Fruit fly (Drosophila melanogaster) whole organism, pupa: ENCODE measurements around the gene CG14282.
A peak's percentile ranks its signal among the peaks of the same experiment; 100 is the strongest.

Experiments
- CG10348 ChIP-seq: fragments of 200-800 bp; sonication (Bioruptor generic); IDR thresholded peaks from 2 replicates; pipeline ENCODE4 v1.3.6; 2022; ENCODE audit warnings: missing biosample characterization, missing genetic modification characterization
- CG12605 ChIP-seq: fragments of 200-800 bp; sonication (Bioruptor generic); IDR thresholded peaks from 2 replicates; pipeline ENCODE4 v1.3.6; 2022; ENCODE audit warnings: missing biosample characterization, missing genetic modification characterization
- CG13204 ChIP-seq: fragments of 200-800 bp; sonication (Bioruptor generic); optimal IDR thresholded peaks from 2 replicates; lab custom pipeline; 2018; ENCODE audit warnings: missing biosample characterization, mild to moderate bottlenecking, missing genetic modification characterization, moderate library complexity
- CG14655 ChIP-seq: fragments of 200-800 bp; sonication (Bioruptor generic); optimal IDR thresholded peaks from 3 replicates; lab custom pipeline; 2017; ENCODE audit warnings: mild to moderate bottlenecking, missing biosample characterization, missing genetic modification reagents, missing genetic modification characterization
- CG15710 ChIP-seq: fragments of 200-800 bp; sonication (Bioruptor generic); optimal IDR thresholded peaks from 2 replicates; lab custom pipeline; 2018; ENCODE audit warnings: missing biosample characterization, mild to moderate bottlenecking, missing genetic modification characterization, moderate library complexity
- CG17806 ChIP-seq: fragments of 200-800 bp; sonication (Bioruptor generic); optimal IDR thresholded peaks from 2 replicates; lab custom pipeline; 2018; ENCODE audit warnings: missing biosample characterization, mild to moderate bottlenecking, missing genetic modification characterization, moderate library complexity
- CG32121 ChIP-seq: fragments of 200-800 bp; sonication (Bioruptor generic); IDR thresholded peaks from 2 replicates; pipeline ENCODE4 v1.3.6; 2022; ENCODE audit warnings: missing biosample characterization, missing genetic modification characterization
- CG34367 ChIP-seq: fragments of 200-800 bp; sonication (Bioruptor generic); optimal IDR thresholded peaks from 2 replicates; lab custom pipeline; 2018; ENCODE audit warnings: missing biosample characterization, mild to moderate bottlenecking, missing genetic modification characterization
- CG4496 ChIP-seq: fragments of 200-800 bp; sonication (Bioruptor generic); IDR thresholded peaks from 3 replicates; pipeline ENCODE4 v1.3.6; 2022; ENCODE audit warnings: missing biosample characterization, missing genetic modification characterization
- CG8159 ChIP-seq: fragments of 200-800 bp; sonication (Bioruptor generic); optimal IDR thresholded peaks from 3 replicates; lab custom pipeline; 2018; ENCODE audit warnings: missing biosample characterization, mild to moderate bottlenecking, missing genetic modification characterization, moderate library complexity
- CG8301 ChIP-seq: fragments of 200-800 bp; sonication (Bioruptor generic); optimal IDR thresholded peaks from 2 replicates; lab custom pipeline; 2018; ENCODE audit warnings: missing biosample characterization, mild to moderate bottlenecking, missing genetic modification characterization
- CG9948 ChIP-seq: fragments of 200-800 bp; sonication (Bioruptor generic); optimal IDR thresholded peaks from 2 replicates; lab custom pipeline; 2018; ENCODE audit warnings: missing biosample characterization, mild to moderate bottlenecking, missing genetic modification characterization, moderate library complexity
- D1 ChIP-seq: fragments of 200-800 bp; sonication (Bioruptor generic); optimal IDR thresholded peaks from 2 replicates; lab custom pipeline; 2018; ENCODE audit warnings: missing biosample characterization, mild to moderate bottlenecking, missing genetic modification characterization, moderate library complexity
- EcR ChIP-seq: fragments of 200-800 bp; sonication (Bioruptor generic); optimal IDR thresholded peaks from 3 replicates; lab custom pipeline; 2019; ENCODE audit warnings: missing biosample characterization, missing genetic modification characterization, mild to moderate bottlenecking, moderate library complexity, missing genetic modification reagents
- Ets98B ChIP-seq: fragments of 200-800 bp; sonication (Bioruptor generic); IDR thresholded peaks from 2 replicates; pipeline ENCODE4 v1.3.6; 2022; ENCODE audit warnings: missing biosample characterization, missing genetic modification characterization
- Pif1A ChIP-seq: fragments of 200-800 bp; sonication (Bioruptor generic); optimal IDR thresholded peaks from 3 replicates; lab custom pipeline; 2016; ENCODE audit warnings: missing biosample characterization, missing genetic modification characterization
- Pif1B ChIP-seq: fragments of 200-800 bp; sonication (Bioruptor generic); optimal IDR thresholded peaks from 3 replicates; lab custom pipeline; 2016; ENCODE audit warnings: missing biosample characterization, missing genetic modification characterization
- Snoo ChIP-seq: fragments of 200-800 bp; sonication (Bioruptor generic); optimal IDR thresholded peaks from 3 replicates; lab custom pipeline; 2017; ENCODE audit warnings: missing biosample characterization, mild to moderate bottlenecking, missing genetic modification characterization, inconsistent platforms
- fd96Ca ChIP-seq: fragments of 200-800 bp; sonication (Bioruptor generic); IDR thresholded peaks from 3 replicates; pipeline ENCODE4 v1.3.6; 2022; ENCODE audit warnings: missing biosample characterization, missing genetic modification characterization
- gl ChIP-seq: fragments of 200-800 bp; sonication (Bioruptor generic); optimal IDR thresholded peaks from 2 replicates; lab custom pipeline; 2018; ENCODE audit warnings: missing biosample characterization, mild to moderate bottlenecking, missing genetic modification characterization
- rn ChIP-seq: fragments of 200-800 bp; sonication (Bioruptor generic); IDR thresholded peaks from 2 replicates; pipeline ENCODE4 v1.3.6; 2022; ENCODE audit warnings: missing biosample characterization, missing genetic modification characterization

Gene CG14282

DNA sequence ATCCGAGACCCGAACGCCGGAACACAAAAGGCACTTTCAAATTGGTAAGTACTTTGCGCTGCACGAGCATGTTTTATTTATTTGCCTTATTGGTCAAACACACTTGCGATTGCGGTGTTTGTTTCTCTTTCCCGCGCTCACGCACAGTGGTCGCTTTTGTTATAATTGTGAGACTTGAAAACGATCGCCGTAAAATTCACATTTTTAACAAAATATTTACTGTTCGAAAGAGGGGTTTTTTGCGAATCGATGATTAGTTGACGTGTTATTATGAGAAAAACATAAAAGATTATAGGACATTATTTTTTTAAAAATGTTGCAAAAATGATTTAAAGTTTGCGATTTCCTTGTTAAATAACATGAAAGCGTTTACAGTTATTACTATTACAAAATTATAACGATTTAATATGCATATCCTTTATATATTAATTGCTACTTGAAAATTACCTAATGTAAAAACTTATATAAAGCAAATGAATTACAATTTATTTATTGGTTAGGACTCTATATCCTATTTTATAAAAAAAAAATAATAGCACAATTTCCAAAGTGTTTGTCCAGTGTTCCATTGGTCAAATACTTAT is 11.8 kb upstream of the CG14282 start:
- TF ChIP-seq CG8301 (tag; lab: Kevin White, UChicago) (peak; percentile 38), CG34367 (tag; lab: Kevin White, UChicago) (peak; percentile 0), CG9948 (tag; lab: Kevin White, UChicago) (peak; percentile 37), Ets98B (GFP tag; lab: Robert Waterston, UW) (no peak; the same call in 1 of the 2 replicates), gl (no peak), D1 (peak; percentile 39), rn (GFP tag; lab: Robert Waterston, UW) (0 out of 2 replicates have a peak, but pooled peaks have one; percentile 12), CG32121 (GFP tag; lab: Robert Waterston, UW) (peak; percentile 37; the same call in 1 of the 2 replicates), CG8159 (tag; lab: Kevin White, UChicago) (peak; percentile 47), fd96Ca (no peak; the same call in 1 of the 3 replicates), CG10348 (GFP tag; lab: Robert Waterston, UW) (no peak), Pif1B (GFP tag; lab: Kevin White, UChicago) (no peak), Pif1A (peak; percentile 20), EcR (no peak), CG12605 (GFP tag; lab: Robert Waterston, UW) (peak; percentile 15; the same call in 1 of the 2 replicates), CG13204 (GFP tag; lab: Kevin White, UChicago) (no peak), Snoo (tag; lab: Kevin White, UChicago) (peak; percentile 34), CG17806 (tag; lab: Kevin White, UChicago) (peak; percentile 40), CG14655 (GFP tag; lab: Kevin White, UChicago) (peak; percentile 40), CG4496 (GFP tag; lab: Robert Waterston, UW) (peak; percentile 66; the same call in 2 of the 3 replicates), CG15710 (tag; lab: Kevin White, UChicago) (no peak)
- TF ChIP-seq, all 21 proteins: peak for 13

DNA sequence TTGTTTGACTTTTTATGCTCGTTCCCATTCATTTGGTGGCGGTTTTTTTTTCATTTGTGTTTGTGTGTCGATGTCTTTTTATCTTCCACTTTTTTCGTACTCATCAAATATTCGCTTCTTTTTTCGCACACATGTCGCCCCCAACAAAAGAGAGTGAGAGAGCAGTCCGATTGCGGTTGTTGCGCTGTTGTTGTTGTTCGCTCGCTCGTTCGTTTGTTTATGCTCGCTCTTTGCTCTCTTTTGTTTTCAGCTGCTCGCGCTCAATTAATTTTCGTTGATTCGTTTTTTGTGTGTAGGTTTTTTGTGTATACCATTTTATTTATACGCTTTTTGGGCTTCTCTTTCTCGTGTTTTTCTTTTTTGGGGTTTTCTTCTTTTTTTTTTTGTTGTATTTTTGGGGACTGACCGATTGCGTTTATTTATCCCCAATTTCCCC is 11.2 kb upstream of the CG14282 start:
- TF ChIP-seq Ets98B (GFP tag; lab: Robert Waterston, UW) (peak; percentile 78), CG8301 (tag; lab: Kevin White, UChicago) (no peak), CG13204 (GFP tag; lab: Kevin White, UChicago) (peak; percentile 32), D1 (no peak), gl (peak; percentile 70), rn (GFP tag; lab: Robert Waterston, UW) (no peak), Pif1A (peak; percentile 49), CG17806 (tag; lab: Kevin White, UChicago) (no peak), CG9948 (tag; lab: Kevin White, UChicago) (no peak), CG32121 (GFP tag; lab: Robert Waterston, UW) (peak; percentile 69), fd96Ca (peak; percentile 56; the same call in 1 of the 3 replicates), CG14655 (GFP tag; lab: Kevin White, UChicago) (no peak), CG34367 (tag; lab: Kevin White, UChicago) (peak; percentile 6), Snoo (tag; lab: Kevin White, UChicago) (peak; percentile 14), CG12605 (GFP tag; lab: Robert Waterston, UW) (peak; percentile 89), EcR (peak; percentile 18), CG10348 (GFP tag; lab: Robert Waterston, UW) (no peak), CG4496 (GFP tag; lab: Robert Waterston, UW) (peak; percentile 72), CG15710 (tag; lab: Kevin White, UChicago) (peak; percentile 20), Pif1B (GFP tag; lab: Kevin White, UChicago) (peak; percentile 17), CG8159 (tag; lab: Kevin White, UChicago) (peak; percentile 19)

- TF ChIP-seq Pif1A (peak; percentile 1), Snoo (tag; lab: Kevin White, UChicago) (no peak)
Measured at dm6 chr3R:19166077-19166778, 10.6 kb upstream of the CG14282 start.

DNA sequence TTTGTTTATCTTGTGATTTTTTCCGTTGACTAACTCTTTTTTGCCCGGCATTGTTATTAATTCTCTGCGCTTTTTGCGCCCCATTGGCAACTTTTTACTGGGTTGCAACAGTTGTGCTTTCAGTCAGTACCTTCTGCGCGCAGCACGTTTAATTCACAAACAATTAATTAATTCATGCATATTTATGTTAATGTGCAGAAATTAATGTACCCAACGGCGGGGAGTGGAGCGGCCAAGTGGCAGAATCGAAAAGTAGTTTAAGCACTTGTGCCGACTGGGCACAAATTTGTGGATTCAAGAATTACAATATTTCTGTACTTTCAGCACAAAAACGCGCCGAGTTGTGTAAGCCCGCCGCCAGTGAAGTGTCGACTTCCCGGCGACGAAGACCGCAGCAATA is 9.3 kb upstream of the CG14282 start:
- TF ChIP-seq CG15710 (tag; lab: Kevin White, UChicago) (no peak), CG10348 (GFP tag; lab: Robert Waterston, UW) (no peak)
- TF ChIP-seq, all 21 proteins: peak for 0

DNA sequence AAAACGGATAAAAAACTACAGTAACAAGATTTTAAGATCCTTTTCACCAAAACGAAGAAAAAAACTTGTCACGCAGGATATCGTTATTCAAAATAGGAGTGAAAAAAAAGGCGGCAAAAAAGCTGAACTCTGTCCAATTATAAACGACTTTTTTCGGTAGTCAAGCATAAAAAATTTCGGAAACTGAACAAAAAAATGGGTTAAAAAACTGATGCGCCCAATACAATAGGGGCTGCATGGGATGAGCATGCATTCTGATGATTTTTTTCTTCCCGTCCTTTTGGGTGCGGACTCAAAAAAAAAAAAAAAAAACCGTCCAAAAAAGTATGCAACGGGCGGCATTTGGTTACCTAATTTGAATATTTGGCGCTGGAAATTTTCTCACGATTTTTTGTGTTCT is 2.3 kb upstream of the CG14282 start:
- TF ChIP-seq Pif1B (GFP tag; lab: Kevin White, UChicago) (no peak), CG10348 (GFP tag; lab: Robert Waterston, UW) (no peak), CG17806 (tag; lab: Kevin White, UChicago) (no peak), CG34367 (tag; lab: Kevin White, UChicago) (no peak), CG4496 (GFP tag; lab: Robert Waterston, UW) (no peak), CG14655 (GFP tag; lab: Kevin White, UChicago) (no peak), CG8301 (tag; lab: Kevin White, UChicago) (no peak), CG8159 (tag; lab: Kevin White, UChicago) (no peak), rn (GFP tag; lab: Robert Waterston, UW) (no peak), Ets98B (GFP tag; lab: Robert Waterston, UW) (no peak), Snoo (tag; lab: Kevin White, UChicago) (no peak), D1 (no peak), CG12605 (GFP tag; lab: Robert Waterston, UW) (no peak), CG13204 (GFP tag; lab: Kevin White, UChicago) (no peak), EcR (no peak), CG15710 (tag; lab: Kevin White, UChicago) (no peak), gl (no peak)
